Fruit fly (Drosophila melanogaster) whole organism, embryonic: Measurements from ENCODE around the gene CG31809.

Source experiments
- ATbp ChIP-seq: fragments of 200-800 bp; sonication (Bioruptor generic); optimal IDR thresholded peaks from 2 replicates; lab custom pipeline; 2017; ENCODE audit warnings: missing biosample characterization, mild to moderate bottlenecking, missing genetic modification characterization, missing genetic modification reagents
- CG10209 ChIP-seq: fragments of 200-800 bp; sonication (Bioruptor generic); optimal IDR thresholded peaks from 3 replicates; lab custom pipeline; 2017; ENCODE audit warnings: missing biosample characterization, mild to moderate bottlenecking, missing genetic modification characterization, missing genetic modification reagents
- CG10366 ChIP-seq: fragments of 200-800 bp; sonication (Bioruptor generic); IDR thresholded peaks from 2 replicates; pipeline ENCODE4 v1.3.6; 2022; ENCODE audit warnings: missing biosample characterization, missing genetic modification characterization
- CG10431 ChIP-seq: fragments of 200-800 bp; sonication (Bioruptor generic); optimal IDR thresholded peaks from 3 replicates; lab custom pipeline; 2018; ENCODE audit warnings: missing biosample characterization, mild to moderate bottlenecking, missing genetic modification characterization
- CG10654 ChIP-seq: fragments of 200-800 bp; sonication (Bioruptor generic); optimal IDR thresholded peaks from 2 replicates; lab custom pipeline; 2016; ENCODE audit warnings: missing biosample characterization, missing genetic modification characterization
- CG12104 ChIP-seq: fragments of 200-800 bp; sonication (Bioruptor generic); optimal IDR thresholded peaks from 3 replicates; lab custom pipeline; 2016; ENCODE audit warnings: missing biosample characterization, missing genetic modification characterization
- CG14441 ChIP-seq: fragments of 200-800 bp; sonication (Bioruptor generic); IDR thresholded peaks from 2 replicates; pipeline ENCODE4 v1.3.6; 2022; ENCODE audit warnings: missing biosample characterization, missing genetic modification characterization
- CG31388 ChIP-seq: fragments of 200-800 bp; sonication (Bioruptor generic); optimal IDR thresholded peaks from 2 replicates; lab custom pipeline; 2016; ENCODE audit warnings: missing biosample characterization, missing genetic modification characterization
- CG32532 ChIP-seq: fragments of 200-800 bp; sonication (Bioruptor generic); IDR thresholded peaks from 2 replicates; pipeline ENCODE4 v1.3.6; 2022; ENCODE audit warnings: missing biosample characterization, missing genetic modification characterization
- CG3281 ChIP-seq: fragments of 200-800 bp; sonication (Bioruptor generic); optimal IDR thresholded peaks from 3 replicates; lab custom pipeline; 2017; ENCODE audit warnings: missing biosample characterization, mild to moderate bottlenecking, missing genetic modification characterization
- CG3847 ChIP-seq: fragments of 200-800 bp; sonication (Bioruptor generic); IDR thresholded peaks from 2 replicates; pipeline ENCODE4 v1.3.6; 2022; ENCODE audit warnings: missing biosample characterization, missing genetic modification characterization
- CG4424 ChIP-seq: fragments of 200-800 bp; sonication (Bioruptor generic); optimal IDR thresholded peaks from 3 replicates; lab custom pipeline; 2016; ENCODE audit warnings: missing biosample characterization, missing genetic modification characterization
- CG7357 ChIP-seq: fragments of 200-800 bp; sonication (Bioruptor generic); IDR thresholded peaks from 3 replicates; pipeline ENCODE4 v1.3.6; 2022; ENCODE audit warnings: missing biosample characterization, missing genetic modification characterization
- CG7556 ChIP-seq: fragments of 200-800 bp; sonication (Bioruptor generic); optimal IDR thresholded peaks from 2 replicates; lab custom pipeline; 2017; ENCODE audit warnings: missing biosample characterization, mild to moderate bottlenecking, missing genetic modification characterization
- CG8290 ChIP-seq, 3 experiments: fragments of 200-800 bp; sonication (Bioruptor generic); optimal IDR thresholded peaks; 2 replicates each; lab custom pipeline; 2016 to 2019; ENCODE audit warnings: missing biosample characterization in 3 of 3, missing genetic modification characterization in 3 of 3, mild to moderate bottlenecking in 2 of 3, moderate library complexity in 1 of 3
- CG8359 ChIP-seq: fragments of 200-800 bp; sonication (Bioruptor generic); optimal IDR thresholded peaks from 2 replicates; lab custom pipeline; 2017; ENCODE audit warnings: missing biosample characterization, mild to moderate bottlenecking, missing genetic modification characterization, borderline replicate concordance
- CG8388 ChIP-seq: fragments of 200-800 bp; sonication (Bioruptor generic); optimal IDR thresholded peaks from 2 replicates; lab custom pipeline; 2019; ENCODE audit warnings: missing biosample characterization, mild to moderate bottlenecking, missing genetic modification characterization, moderate library complexity
- CG9437 ChIP-seq: fragments of 200-800 bp; sonication (Bioruptor generic); optimal IDR thresholded peaks from 2 replicates; lab custom pipeline; 2018; ENCODE audit warnings: missing biosample characterization, mild to moderate bottlenecking, missing genetic modification characterization
- Chrac-16 ChIP-seq: fragments of 200-800 bp; sonication (Bioruptor generic); optimal IDR thresholded peaks from 3 replicates; lab custom pipeline; 2016; ENCODE audit warnings: missing biosample characterization, missing genetic modification characterization
- Deaf1 ChIP-seq: fragments of 200-800 bp; optimal IDR thresholded peaks from 3 replicates; lab custom pipeline; 2019; ENCODE audit warnings: missing biosample characterization, mild to moderate bottlenecking, missing genetic modification characterization, moderate library complexity
- Dll ChIP-seq: fragments of 200-800 bp; sonication (Bioruptor generic); IDR thresholded peaks from 4 replicates; pipeline ENCODE4 v1.3.6; 2022; ENCODE audit warnings: missing biosample characterization, missing genetic modification characterization; ENCODE audit not compliant: partially characterized antibody
- Hmr ChIP-seq: fragments of 200-800 bp; sonication (Bioruptor generic); optimal IDR thresholded peaks from 3 replicates; lab custom pipeline; 2017; ENCODE audit warnings: mild to moderate bottlenecking, missing biosample characterization, missing genetic modification reagents, missing genetic modification characterization
- Hr3 ChIP-seq: fragments of 200-800 bp; sonication (Bioruptor generic); optimal IDR thresholded peaks from 3 replicates; lab custom pipeline; 2016; ENCODE audit warnings: missing biosample characterization, missing genetic modification characterization
- Hr39 ChIP-seq: fragments of >200 bp; optimal IDR thresholded peaks from 2 replicates; lab custom pipeline; 2017
- MTF-1 ChIP-seq: fragments of 200-800 bp; sonication (Bioruptor generic); optimal IDR thresholded peaks from 2 replicates; lab custom pipeline; 2018; ENCODE audit warnings: missing biosample characterization, mild to moderate bottlenecking, missing genetic modification characterization, borderline replicate concordance
- Opbp ChIP-seq: fragments of 200-800 bp; sonication (Bioruptor generic); IDR thresholded peaks from 3 replicates; pipeline ENCODE4 v1.3.6; 2022; ENCODE audit warnings: missing biosample characterization, missing genetic modification characterization; ENCODE audit not compliant: partially characterized antibody
- Poxn ChIP-seq: fragments of 200-800 bp; sonication (Bioruptor generic); IDR thresholded peaks from 2 replicates; pipeline ENCODE4 v1.3.6; 2022; ENCODE audit warnings: missing biosample characterization, missing genetic modification characterization
- Sin3A ChIP-seq: fragments of >200 bp; optimal IDR thresholded peaks from 2 replicates; lab custom pipeline; 2018
- Sry-β ChIP-seq: fragments of 200-800 bp; sonication (Bioruptor generic); optimal IDR thresholded peaks from 2 replicates; lab custom pipeline; 2018; ENCODE audit warnings: missing biosample characterization, mild to moderate bottlenecking, missing genetic modification characterization, moderate library complexity
- Ssrp ChIP-seq: fragments of 200-800 bp; sonication (Bioruptor generic); optimal IDR thresholded peaks from 2 replicates; lab custom pipeline; 2018; ENCODE audit warnings: missing biosample characterization, mild to moderate bottlenecking, missing genetic modification characterization, moderate library complexity
- amos ChIP-seq: fragments of 200-800 bp; sonication (Bioruptor generic); IDR thresholded peaks from 2 replicates; pipeline ENCODE4 v1.3.6; 2022; ENCODE audit warnings: missing biosample characterization, missing genetic modification characterization; ENCODE audit not compliant: partially characterized antibody
- chm ChIP-seq: fragments of 200-800 bp; sonication (Bioruptor generic); IDR thresholded peaks from 2 replicates; pipeline ENCODE4 v1.3.6; 2022; ENCODE audit warnings: missing biosample characterization, missing genetic modification characterization
- dmrt11E ChIP-seq: fragments of 200-800 bp; sonication (Bioruptor generic); optimal IDR thresholded peaks from 3 replicates; lab custom pipeline; 2018; ENCODE audit warnings: missing biosample characterization, mild to moderate bottlenecking, missing genetic modification characterization, moderate library complexity
- grau ChIP-seq: fragments of 200-800 bp; optimal IDR thresholded peaks from 3 replicates; lab custom pipeline; 2019; ENCODE audit warnings: missing biosample characterization, mild to moderate bottlenecking, missing genetic modification characterization, moderate library complexity
- h ChIP-seq: fragments of >200 bp; optimal IDR thresholded peaks from 2 replicates; lab custom pipeline; 2017
- knrl ChIP-seq: fragments of 200-800 bp; sonication (Bioruptor generic); IDR thresholded peaks from 3 replicates; pipeline ENCODE4 v1.3.6; 2022; ENCODE audit warnings: missing biosample characterization, missing genetic modification characterization; ENCODE audit not compliant: partially characterized antibody
- lbe ChIP-seq: fragments of 200-800 bp; sonication (Bioruptor generic); optimal IDR thresholded peaks from 2 replicates; lab custom pipeline; 2016; ENCODE audit warnings: missing biosample characterization, mild to moderate bottlenecking, missing genetic modification characterization
- lov ChIP-seq, 2 experiments: fragments of 200-800 bp in 1 of 2; fragments of >200 bp in 1 of 2; sonication (Bioruptor generic) in 1 of 2; IDR thresholded peaks in 1 of 2; optimal IDR thresholded peaks in 1 of 2; 2 replicates in 1 of 2; 3 replicates in 1 of 2; pipeline versions ENCODE4 v1.3.6 to Lab custom; 2017 to 2022; ENCODE audit warnings: missing biosample characterization in 1 of 2, missing genetic modification characterization in 1 of 2
- nerfin-2 ChIP-seq: fragments of 200-800 bp; sonication (Bioruptor generic); IDR thresholded peaks from 2 replicates; pipeline ENCODE4 v1.3.6; 2022; ENCODE audit warnings: missing biosample characterization, missing genetic modification characterization; ENCODE audit not compliant: partially characterized antibody
- phol ChIP-seq: fragments of 200-800 bp; sonication (Bioruptor generic); optimal IDR thresholded peaks from 3 replicates; lab custom pipeline; 2018; ENCODE audit warnings: missing biosample characterization, mild to moderate bottlenecking, missing genetic modification characterization, moderate library complexity
- pum ChIP-seq: fragments of 200-800 bp; sonication (Bioruptor generic); optimal IDR thresholded peaks from 2 replicates; lab custom pipeline; 2016; ENCODE audit warnings: missing biosample characterization, missing genetic modification characterization
- ro ChIP-seq: fragments of 200-800 bp; sonication (Bioruptor generic); IDR thresholded peaks from 2 replicates; pipeline ENCODE4 v1.3.6; 2022; ENCODE audit warnings: missing biosample characterization, missing genetic modification characterization
- row ChIP-seq: fragments of 200-800 bp; sonication (Bioruptor generic); IDR thresholded peaks from 3 replicates; pipeline ENCODE4 v1.3.6; 2022; ENCODE audit warnings: missing biosample characterization, missing genetic modification characterization
- sc ChIP-seq, 3 experiments: fragments of >200 bp in 2 of 3; fragments of 200-800 bp in 1 of 3; sonication (Bioruptor generic) in 1 of 3; optimal IDR thresholded peaks; 2 replicates in 2 of 3; 3 replicates in 1 of 3; lab custom pipeline; 2017; ENCODE audit warnings: mild to moderate bottlenecking in 1 of 3, missing biosample characterization in 1 of 3, missing genetic modification characterization in 1 of 3, missing genetic modification reagents in 1 of 3
- sob ChIP-seq: fragments of 200-800 bp; sonication (Bioruptor generic); IDR thresholded peaks from 2 replicates; pipeline ENCODE4 v1.3.6; 2022; ENCODE audit warnings: missing biosample characterization, missing genetic modification characterization
- sug ChIP-seq: fragments of 200-800 bp; optimal IDR thresholded peaks from 2 replicates; lab custom pipeline; 2019; ENCODE audit warnings: missing biosample characterization, mild to moderate bottlenecking, missing genetic modification characterization, moderate library complexity
- trem ChIP-seq: fragments of 200-800 bp; optimal IDR thresholded peaks from 3 replicates; lab custom pipeline; 2019; ENCODE audit warnings: missing biosample characterization, mild to moderate bottlenecking, missing genetic modification characterization, moderate library complexity

CG31809 gene

DNA sequence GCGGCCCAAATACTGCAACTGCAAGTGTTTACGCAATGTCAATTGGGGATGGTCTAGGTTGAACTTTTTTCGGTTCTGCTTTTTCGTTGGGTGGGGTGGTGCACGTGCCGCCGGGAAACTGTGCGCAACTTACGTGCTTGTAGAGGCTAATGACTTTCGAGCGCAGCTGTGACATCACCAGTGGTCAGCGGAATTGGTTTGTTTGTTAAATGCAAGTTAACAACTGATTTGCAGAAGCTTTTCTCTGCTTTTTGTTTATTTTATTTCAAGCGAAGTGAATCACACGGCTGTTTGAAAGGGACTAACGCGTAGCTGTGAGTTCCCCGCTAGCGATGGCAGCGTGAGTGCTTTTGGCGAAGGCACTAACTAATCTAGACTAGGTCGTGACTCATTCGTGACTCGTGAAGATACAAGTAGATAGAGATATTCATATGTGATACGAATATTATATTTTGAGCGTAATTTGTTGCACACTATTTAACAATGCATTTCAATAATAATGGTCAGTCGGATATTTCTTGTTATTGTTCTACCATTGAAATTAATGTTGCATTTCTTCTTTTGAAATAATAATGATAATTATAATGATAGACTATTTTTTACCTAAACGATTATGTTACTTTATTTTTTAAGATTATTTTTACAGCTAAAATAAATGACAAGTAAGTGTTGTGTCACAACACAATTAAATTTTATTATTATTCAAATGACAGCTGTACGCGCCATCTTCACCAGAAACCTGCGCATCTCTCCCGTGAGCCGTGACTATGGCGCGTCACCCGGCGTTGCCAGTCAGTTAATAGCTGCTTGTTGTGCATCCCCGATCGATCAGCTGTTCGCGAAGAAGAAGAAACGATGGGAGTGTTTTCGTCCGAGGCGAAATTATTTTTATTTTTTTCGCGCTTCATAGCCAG is 29.4 kb upstream of the CG31809 start, which contains the start of the genes osi and tweek (continued):
- TF ChIP-seq CG31388 (peak; percentile 8), nerfin-2 (GFP tag; lab: Robert Waterston, UW) (peak; percentile 40), CG8290 (GFP tag; optimal IDR thresholded peaks at IDR 0.05; lab: Kevin White, UChicago) (peak; percentile 57), CG8290 (tag; optimal IDR thresholded peaks at IDR 0.05; lab: Kevin White, UChicago) (peak in 1 of 2 experiments; percentile 76), CG14441 (GFP tag; lab: Robert Waterston, UW) (peak; percentile 30; the same call in 1 of the 2 replicates), trem (peak; percentile 58), Hmr (GFP tag; lab: Kevin White, UChicago) (peak; percentile 73), CG3281 (GFP tag; lab: Kevin White, UChicago) (no peak), CG32532 (peak; percentile 49), Hr3 (peak; percentile 86), Opbp (GFP tag; lab: Robert Waterston, UW) (peak; percentile 87), CG10209 (GFP tag; lab: Kevin White, UChicago) (peak; percentile 55), MTF-1 (GFP tag; lab: Kevin White, UChicago) (peak; percentile 55), knrl (GFP tag; lab: Robert Waterston, UW) (peak; percentile 95), ATbp (GFP tag; lab: Kevin White, UChicago) (no peak), Sry-β (GFP tag; lab: Kevin White, UChicago) (peak; percentile 69), CG12104 (GFP tag; lab: Kevin White, UChicago) (peak; percentile 54), CG7556 (peak; percentile 69), amos (peak; percentile 94), Chrac-16 (GFP tag; lab: Kevin White, UChicago) (peak; percentile 74), CG10431 (GFP tag; lab: Kevin White, UChicago) (no peak), Poxn (GFP tag; lab: Robert Waterston, UW) (peak; percentile 67), row (GFP tag; lab: Robert Waterston, UW) (peak; percentile 91), Dll (GFP tag; lab: Robert Waterston, UW) (peak; percentile 90), CG7357 (GFP tag; lab: Robert Waterston, UW) (no peak), sc (optimal IDR thresholded peaks at IDR 0.05; lab: Kevin White, UChicago) (no peak), sc (GFP tag; optimal IDR thresholded peaks at IDR 0.05; lab: Kevin White, UChicago) (peak; percentile 22), CG8388 (GFP tag; lab: Kevin White, UChicago) (no peak), CG8359 (GFP tag; lab: Kevin White, UChicago) (no peak), sob (0 out of 2 replicates have a peak, but pooled peaks have one; percentile 52), ro (no peak), CG4424 (GFP tag; lab: Kevin White, UChicago) (peak; percentile 53), h (lab: Kevin White, UChicago) (no peak), pum (GFP tag; lab: Kevin White, UChicago) (peak; percentile 44), CG3847 (peak; percentile 70), grau (tag; lab: Kevin White, UChicago) (peak; percentile 70), sug (peak; percentile 57), lbe (GFP tag; lab: Kevin White, UChicago) (peak; percentile 30), chm (GFP tag; lab: Robert Waterston, UW) (no peak), phol (tag; lab: Kevin White, UChicago) (peak; percentile 72), lov (optimal IDR thresholded peaks at IDR 0.05; lab: Kevin White, UChicago) (no peak), lov (GFP tag; IDR thresholded peaks at IDR 0.05; lab: Robert Waterston, UW) (0 out of 3 replicates have a peak, but pooled peaks have one; percentile 8), CG10654 (GFP tag; lab: Kevin White, UChicago) (peak; percentile 28), Ssrp (tag; lab: Kevin White, UChicago) (no peak), CG9437 (peak; percentile 57), dmrt11E (peak; percentile 66), Hr39 (lab: Kevin White, UChicago) (no peak), CG10366 (GFP tag; lab: Robert Waterston, UW) (peak; percentile 21; the same call in 1 of the 2 replicates), Sin3A (peak; percentile 61), Deaf1 (tag; lab: Kevin White, UChicago) (peak; percentile 3)
